Fruit fly (Drosophila melanogaster): ENCODE results near the gene Dhc16F.

The Dhc16F gene

dm6 chrX:18125520-18125919 lies 61.2 kb downstream of the Dhc16F start:
- TF ChIP-seq CG7368 (GFP tag; optimal IDR thresholded peaks at IDR 0.05) (no peak), Ets21C (GFP tag; optimal IDR thresholded peaks at IDR 0.05) (no peak), Eip93F (GFP tag; optimal IDR thresholded peaks at IDR 0.05) (no peak), CG34406 (GFP tag; optimal IDR thresholded peaks at IDR 0.05) (no peak), CG11294 (GFP tag; IDR thresholded peaks at IDR 0.05) (no peak), CG8119 (GFP tag; IDR thresholded peaks at IDR 0.05) (0 out of 3 replicates have a peak, but pooled peaks have one; percentile 13), fd85E (GFP tag; optimal IDR thresholded peaks at IDR 0.05) (no peak), fd59A (GFP tag; optimal IDR thresholded peaks at IDR 0.05) (no peak)
